Worm (Caenorhabditis elegans) whole organism, midembryonic: ENCODE data around the gene clec-266.

Experiments used
- T22C8.4 ChIP-seq: fragments of 200-800 bp; sonication (Bioruptor generic); IDR thresholded peaks from 2 replicates; pipeline ENCODE4 v1.3.6; 2022; ENCODE audit warnings: missing genetic modification characterization, missing compliant biosample characterization
- klf-2 ChIP-seq: fragments of 200-800 bp; sonication (Bioruptor generic); conservative IDR thresholded peaks from 2 replicates; pipeline ENCODE4 v1.3.6; 2022; ENCODE audit warnings: missing genetic modification reagents, missing genetic modification characterization, missing compliant biosample characterization
- ztf-29 ChIP-seq: fragments of 200-800 bp; sonication (Bioruptor generic); IDR thresholded peaks from 2 replicates; pipeline ENCODE4 v1.3.6; 2022; ENCODE audit warnings: missing genetic modification reagents, missing genetic modification characterization, missing compliant biosample characterization

- TF ChIP-seq ztf-29 (GFP tag; lab: Robert Waterston, UW) (no peak), T22C8.4 (GFP tag; lab: Robert Waterston, UW) (no peak), klf-2 (GFP tag; lab: Robert Waterston, UW) (no peak)
Observed at ce11 chrX:6630645-6631044, 7.9 kb upstream of the clec-266 start.
